Fruit fly (Drosophila melanogaster): ENCODE results near the gene CG32579.

- TF ChIP-seq CTCF (optimal IDR thresholded peaks at IDR 0.05) (no peak), CG8478 (optimal IDR thresholded peaks at IDR 0.05) (no peak)
Measured at dm6 chrX:16333434-16334141, 10.5 kb downstream of the CG32579 start, which contains the start of the genes CG9921 and Dsp1.

Measured in S2 (cell line).